Worm (Caenorhabditis elegans): ENCODE measurements around the gene VW02B12L.2.

DNA sequence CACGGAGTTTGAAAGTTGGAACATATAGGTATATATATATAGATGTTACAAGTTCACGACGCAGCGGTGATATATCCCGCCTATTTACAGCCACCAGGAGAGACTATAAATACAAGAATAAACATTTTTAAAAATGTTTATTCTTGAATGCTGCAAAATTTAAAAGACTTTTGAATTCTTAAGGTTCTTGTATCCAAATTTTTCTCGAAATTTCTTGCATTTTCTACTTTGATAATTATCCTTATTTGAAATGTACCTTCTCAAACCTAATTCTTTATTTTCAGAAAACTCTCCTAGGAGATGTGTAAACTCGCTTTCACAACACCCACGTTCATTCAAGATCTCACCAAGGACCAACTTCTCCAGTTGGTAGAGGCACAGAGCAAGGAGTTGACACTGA lies 8.5 kb downstream of the VW02B12L.2 start, which contains the start of gene C05D12.4:
- TF ChIP-seq ztf-29 (GFP tag; IDR thresholded peaks at IDR 0.05) (no peak), tab-1 (GFP tag; IDR thresholded peaks at IDR 0.05) (no peak), flt-1 (GFP tag; IDR thresholded peaks at IDR 0.05) (no peak), ref-1 (GFP tag; conservative IDR thresholded peaks at IDR 0.05) (no peak), cog-1 (tag; optimal IDR thresholded peaks at IDR 0.05) (no peak), med-1 (GFP tag; optimal IDR thresholded peaks at IDR 0.05; ENCODE audit: insufficient read depth) (no peak)
